Fruit fly (Drosophila melanogaster): ENCODE data around the gene CG12065.

The CG12065 gene

dm6 chrX:8541985-8542384, 32.1 kb upstream of the CG12065 start (continued):
- TF ChIP-seq CG11695 (GFP tag; IDR thresholded peaks at IDR 0.05) (peak; percentile 48; the same call in 1 of the 3 replicates), Antp (GFP tag; optimal IDR thresholded peaks at IDR 0.05) (no peak), crc (GFP tag; optimal IDR thresholded peaks at IDR 0.05) (no peak), gem (tag; optimal IDR thresholded peaks at IDR 0.05) (peak; percentile 75), CG9817 (tag; optimal IDR thresholded peaks at IDR 0.05) (peak; percentile 56), CG32532 (GFP tag; IDR thresholded peaks at IDR 0.05) (peak; percentile 62), CG14710 (tag; optimal IDR thresholded peaks at IDR 0.05) (peak; percentile 8), nerfin-1 (tag; optimal IDR thresholded peaks at IDR 0.05) (peak; percentile 14), Dp (GFP tag; optimal IDR thresholded peaks at IDR 0.05) (no peak), lab (GFP tag; optimal IDR thresholded peaks at IDR 0.05) (peak; percentile 86), CG14667 (GFP tag; IDR thresholded peaks at IDR 0.05) (0 out of 2 replicates have a peak, but pooled peaks have one; percentile 17), Oli (tag; optimal IDR thresholded peaks at IDR 0.05) (peak; percentile 59), Scr (GFP tag; IDR thresholded peaks at IDR 0.05; ENCODE audit: partially characterized antibody) (no peak), CG7556 (GFP tag; optimal IDR thresholded peaks at IDR 0.05) (peak; percentile 69), CG4404 (GFP tag; IDR thresholded peaks at IDR 0.05) (0 out of 2 replicates have a peak, but pooled peaks have one; percentile 9), Med (GFP tag) (peak; percentile 79), sens-2 (GFP tag; IDR thresholded peaks at IDR 0.05) (no peak), BEAF-32 (GFP tag; optimal IDR thresholded peaks at IDR 0.05) (no peak), ind (GFP tag; optimal IDR thresholded peaks at IDR 0.05) (peak; percentile 41), CG13775 (GFP tag; optimal IDR thresholded peaks at IDR 0.05) (no peak), ttk (GFP tag; IDR thresholded peaks at IDR 0.05) (peak; percentile 46; the same call in 1 of the 2 replicates), CG7963 (GFP tag; IDR thresholded peaks at IDR 0.05; ENCODE audit: partially characterized antibody) (no peak), kni (GFP tag; optimal IDR thresholded peaks at IDR 0.05) (no peak), Gug (GFP tag; IDR thresholded peaks at IDR 0.05) (peak; percentile 25; the same call in 1 of the 4 replicates), ERR (GFP tag; optimal IDR thresholded peaks at IDR 0.05) (no peak), CG7839 (tag; optimal IDR thresholded peaks at IDR 0.05) (peak; percentile 77), CG31365 (tag; optimal IDR thresholded peaks at IDR 0.05) (peak; percentile 16), CG9215 (GFP tag; IDR thresholded peaks at IDR 0.05) (0 out of 2 replicates have a peak, but pooled peaks have one; percentile 30), YL-1 (GFP tag; optimal IDR thresholded peaks at IDR 0.05) (no peak), org-1 (GFP tag; optimal IDR thresholded peaks at IDR 0.05) (peak; percentile 45), CG14441 (GFP tag; IDR thresholded peaks at IDR 0.05) (peak; percentile 58), sqz (GFP tag; optimal IDR thresholded peaks at IDR 0.05) (peak; percentile 0), CG11456 (GFP tag; IDR thresholded peaks at IDR 0.05) (0 out of 3 replicates have a peak, but pooled peaks have one; percentile 63), CG4730 (GFP tag; IDR thresholded peaks at IDR 0.05) (0 out of 2 replicates have a peak, but pooled peaks have one; percentile 21), caup (GFP tag; optimal IDR thresholded peaks at IDR 0.05; ENCODE audit: severe bottlenecking) (peak; percentile 61), CG13296 (GFP tag; optimal IDR thresholded peaks at IDR 0.05) (peak; percentile 44), Ets97D (GFP tag; optimal IDR thresholded peaks at IDR 0.05) (no peak), mam (GFP tag; optimal IDR thresholded peaks at IDR 0.05) (peak; percentile 40), CG6813 (GFP tag; optimal IDR thresholded peaks at IDR 0.05) (peak; percentile 60), CG14050 (GFP tag; IDR thresholded peaks at IDR 0.05) (peak; percentile 34; the same call in 1 of the 3 replicates), Mrtf (GFP tag; IDR thresholded peaks at IDR 0.05) (peak; percentile 47; the same call in 1 of the 3 replicates), Oaz (GFP tag; IDR thresholded peaks at IDR 0.05) (0 out of 2 replicates have a peak, but pooled peaks have one; percentile 9), CG3726 (GFP tag; IDR thresholded peaks at IDR 0.05) (0 out of 3 replicates have a peak, but pooled peaks have one; percentile 23), CG16779 (GFP tag; IDR thresholded peaks at IDR 0.05) (no peak), cwo (GFP tag; optimal IDR thresholded peaks at IDR 0.05) (peak; percentile 67), CG5180 (GFP tag; optimal IDR thresholded peaks at IDR 0.05) (peak; percentile 6), onecut (GFP tag; IDR thresholded peaks at IDR 0.05) (peak; percentile 40; the same call in 1 of the 2 replicates), ATbp (GFP tag; optimal IDR thresholded peaks at IDR 0.05) (peak; percentile 23), unc-4 (GFP tag; IDR thresholded peaks at IDR 0.05; ENCODE audit: partially characterized antibody) (no peak)

All from whole organism, embryonic.